Worm (Caenorhabditis elegans) whole organism, L4/young adult: ENCODE measurements around the gene grl-29.
"Not testable (repeated sequence)": the region's sequence is repeated elsewhere in the genome, so short reads cannot be mapped to it uniquely, and the experiment has no call there.

ENCODE experiments used
- W03F9.2 ChIP-seq: fragments of 150-350 bp; optimal IDR thresholded peaks from 2 replicates; lab custom pipeline; 2014; ENCODE audit warnings: missing biosample characterization, missing genetic modification characterization
- dao-5 ChIP-seq: sonication (generic microtip); optimal IDR thresholded peaks from 2 replicates; lab custom pipeline; 2016; ENCODE audit warnings: missing genotype, missing genetic modification characterization, moderate library complexity, missing compliant biosample characterization
- him-1 ChIP-seq: sonication (generic microtip); optimal IDR thresholded peaks from 2 replicates; lab custom pipeline; 2016; ENCODE audit warnings: missing genotype, missing genetic modification reagents, missing genetic modification characterization, missing compliant biosample characterization

The grl-29 gene

DNA sequence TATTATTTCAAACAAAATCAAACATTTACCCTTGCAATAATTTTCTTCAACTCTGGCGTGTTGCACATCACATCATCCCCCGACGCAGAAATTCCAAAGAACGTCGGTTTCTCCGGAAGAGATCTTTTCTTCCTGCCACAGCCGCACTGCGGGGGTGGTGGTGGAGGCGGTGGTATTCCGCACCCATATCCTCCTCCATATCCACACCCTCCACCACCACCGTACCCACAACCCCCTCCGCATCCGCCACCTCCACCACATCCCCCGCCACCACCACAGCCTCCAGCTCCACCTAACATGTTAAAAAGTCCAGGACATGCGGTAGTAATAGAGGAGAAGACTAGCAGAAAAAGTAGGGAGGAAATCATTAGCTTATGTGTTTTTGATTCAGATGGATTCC, at the start of gene grl-29:
grl-29 (minus strand) TSS at position 368 of the 400 bp plus-strand sequence.
- TF ChIP-seq W03F9.2 (tag; lab: Kevin White, UChicago) (no peak), dao-5 (tag; lab: Kevin White, UChicago) (no peak), him-1 (tag; lab: Kevin White, UChicago) (no peak)

ce11 chrV:3600570-3600969, 45.5 kb upstream of the grl-29 start, which contains the start of gene T22F3.7:
TSS of gene T22F3.7 (minus strand) at chrV:3600670.
- TF ChIP-seq him-1 (tag; lab: Kevin White, UChicago) (no peak), dao-5 (tag; lab: Kevin White, UChicago) (no peak), W03F9.2 (tag; lab: Kevin White, UChicago) (no peak)

DNA sequence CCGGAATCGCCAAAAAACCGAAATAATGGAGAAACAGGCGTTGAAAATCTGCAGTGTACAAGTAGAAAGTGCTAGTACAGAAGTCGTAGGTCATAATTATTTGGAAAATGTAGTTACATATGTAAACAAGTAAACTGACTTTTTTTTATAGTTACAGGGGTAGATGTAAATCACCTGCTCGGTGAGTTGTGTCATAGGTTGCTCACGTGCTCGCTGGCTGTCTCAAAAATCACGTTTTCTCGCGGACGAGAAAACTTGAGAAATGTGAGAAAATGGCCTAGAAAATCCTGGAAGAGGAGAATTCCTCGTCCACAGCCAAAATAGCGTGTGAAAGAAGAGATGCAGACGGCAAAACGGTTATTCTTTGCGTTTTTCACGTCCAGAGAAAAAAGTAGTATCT, 42.0 kb upstream of the grl-29 start, which contains the start of gene srh-212:
srh-212 (minus strand) TSS at position 101 of the 400 bp plus-strand sequence.
- not testable (repeated sequence) for TF ChIP-seq dao-5, W03F9.2, him-1 (tag; lab: Kevin White, UChicago)

DNA sequence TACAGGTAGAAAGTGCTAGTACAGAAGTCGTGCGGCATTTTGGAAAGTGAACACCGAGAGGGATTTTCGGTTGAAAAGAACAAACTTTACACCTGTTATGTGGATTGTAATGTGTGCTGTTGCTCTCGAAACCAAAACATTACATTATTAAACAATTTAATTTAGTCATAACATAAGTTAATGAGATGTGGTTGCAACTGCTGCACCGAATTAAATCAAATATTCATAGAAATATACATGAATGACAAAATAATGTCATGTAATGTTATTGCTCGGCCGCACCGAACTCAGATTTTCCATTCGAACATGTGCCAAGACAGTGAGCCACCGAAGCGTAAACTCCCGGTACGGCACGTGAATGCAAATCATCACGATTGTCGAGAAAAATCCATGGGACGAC, 39.9 kb upstream of the grl-29 start, which contains the start of gene srh-213:
srh-213 (minus strand) TSS at position 101 of the 400 bp plus-strand sequence.
- no peak for TF ChIP-seq W03F9.2 (tag; lab: Kevin White, UChicago)
- TF ChIP-seq dao-5 (tag; lab: Kevin White, UChicago) = no peak
- no peak for TF ChIP-seq him-1 (tag; lab: Kevin White, UChicago)

ce11 chrV:3592099-3592498, 37.1 kb upstream of the grl-29 start, which contains the start of gene T22F3.12:
TSS of gene T22F3.12 (minus strand) at chrV:3592199.
- TF ChIP-seq W03F9.2 (tag; lab: Kevin White, UChicago) (no peak), him-1 (tag; lab: Kevin White, UChicago) (no peak), dao-5 (tag; lab: Kevin White, UChicago) (no peak)

ce11 chrV:3588223-3588622, 33.2 kb upstream of the grl-29 start:
- no peak for TF ChIP-seq dao-5 (tag; lab: Kevin White, UChicago)
- TF ChIP-seq him-1 (tag; lab: Kevin White, UChicago) = no peak
- TF ChIP-seq W03F9.2 (tag; lab: Kevin White, UChicago) = no peak

DNA sequence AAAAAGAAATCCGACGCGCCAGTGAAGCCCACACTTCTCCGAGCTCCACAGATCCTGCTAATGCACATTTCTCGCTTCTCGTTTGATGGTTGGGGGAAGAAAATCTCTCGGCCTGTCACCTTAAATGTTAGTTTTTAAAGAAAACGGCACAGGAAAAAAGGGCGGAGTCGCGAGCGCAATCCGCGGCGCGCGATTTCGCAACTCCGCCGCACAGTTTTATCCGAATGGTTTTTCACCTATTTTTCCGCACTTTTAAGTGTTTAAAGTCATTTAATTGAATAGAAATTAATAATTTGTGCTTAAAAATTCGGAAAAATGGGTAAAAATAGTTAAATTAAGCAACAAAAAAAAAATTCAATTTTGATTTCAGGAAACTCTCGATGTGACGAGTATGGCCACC, 32.6 kb upstream of the grl-29 start:
- TF ChIP-seq him-1 (tag; lab: Kevin White, UChicago) (no peak), dao-5 (tag; lab: Kevin White, UChicago) (no peak), W03F9.2 (tag; lab: Kevin White, UChicago) (no peak)

ce11 chrV:3586014-3586689, 31.1 kb upstream of the grl-29 start, which contains the start of the genes rpl-11.1 and T22F3.2:
TSS of gene rpl-11.1 (minus strand) at chrV:3586064.
TSS of gene T22F3.2 (plus strand) at chrV:3586639.
- no peak for TF ChIP-seq dao-5 (tag; lab: Kevin White, UChicago)
- TF ChIP-seq him-1 (tag; lab: Kevin White, UChicago) = no peak
- no peak for TF ChIP-seq W03F9.2 (tag; lab: Kevin White, UChicago)

- TF ChIP-seq W03F9.2 (tag; lab: Kevin White, UChicago) = no peak
- no peak for TF ChIP-seq dao-5 (tag; lab: Kevin White, UChicago)
- TF ChIP-seq him-1 (tag; lab: Kevin White, UChicago) = no peak
Observed at ce11 chrV:3585011-3585410, 30.0 kb upstream of the grl-29 start.

DNA sequence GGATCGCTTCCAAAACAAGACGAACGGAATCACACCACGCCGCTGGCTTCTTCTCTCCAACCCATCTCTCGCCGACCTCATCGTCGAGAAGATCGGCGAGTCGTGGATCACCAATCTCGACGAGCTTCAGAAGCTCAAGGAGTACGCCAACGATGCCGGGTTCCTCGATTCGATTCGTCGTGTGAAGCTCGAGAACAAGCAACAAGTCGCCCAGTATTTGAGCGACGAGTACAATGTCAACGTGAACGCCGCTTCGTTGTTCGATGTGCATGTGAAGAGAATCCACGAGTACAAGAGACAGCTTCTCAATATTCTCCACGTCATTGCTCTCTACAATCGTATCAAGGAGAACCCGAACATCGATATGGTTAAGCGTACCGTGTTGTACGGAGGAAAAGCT, 28.6 kb upstream of the grl-29 start:
- TF ChIP-seq him-1 (tag; lab: Kevin White, UChicago) (no peak), W03F9.2 (tag; lab: Kevin White, UChicago) (no peak), dao-5 (tag; lab: Kevin White, UChicago) (no peak)

DNA sequence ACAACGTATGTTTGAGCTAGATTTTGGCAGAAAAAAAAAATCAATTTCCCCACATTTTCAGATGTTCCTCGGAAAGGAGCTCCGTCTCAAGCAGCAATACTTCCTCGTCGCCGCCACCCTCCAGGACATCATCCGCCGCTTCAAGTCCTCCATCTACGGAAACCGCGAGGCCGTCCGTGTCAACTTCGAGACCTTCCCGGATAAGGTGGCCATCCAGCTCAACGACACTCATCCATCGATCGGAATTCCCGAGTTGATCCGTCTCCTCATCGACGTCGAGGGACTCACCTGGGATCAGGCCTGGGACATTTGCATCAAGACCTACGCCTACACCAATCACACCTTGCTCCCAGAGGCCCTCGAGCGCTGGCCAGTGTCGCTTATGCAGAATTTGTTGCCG, 27.6 kb upstream of the grl-29 start:
- no peak for TF ChIP-seq dao-5 (tag; lab: Kevin White, UChicago)
- no peak for TF ChIP-seq him-1 (tag; lab: Kevin White, UChicago)
- TF ChIP-seq W03F9.2 (tag; lab: Kevin White, UChicago) = no peak

ce11 chrV:3582086-3582485, 27.1 kb upstream of the grl-29 start:
- no peak for TF ChIP-seq dao-5 (tag; lab: Kevin White, UChicago)
- no peak for TF ChIP-seq him-1 (tag; lab: Kevin White, UChicago)
- peak; percentile 32 for TF ChIP-seq W03F9.2 (tag; lab: Kevin White, UChicago)

DNA sequence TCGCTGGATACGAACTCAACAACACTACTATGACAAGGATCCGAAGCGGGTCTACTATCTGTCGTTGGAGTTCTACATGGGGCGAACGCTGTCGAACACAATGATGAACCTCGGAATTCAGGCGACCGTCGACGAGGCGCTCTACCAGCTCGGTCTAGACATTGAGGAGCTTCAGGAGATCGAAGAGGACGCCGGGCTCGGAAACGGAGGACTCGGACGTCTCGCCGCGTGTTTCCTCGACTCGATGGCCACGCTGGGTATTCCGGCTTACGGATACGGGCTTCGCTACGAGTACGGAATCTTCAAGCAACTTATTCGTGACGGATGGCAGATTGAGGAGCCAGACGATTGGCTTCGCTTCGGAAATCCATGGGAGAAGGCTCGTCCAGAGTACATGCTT, 26.6 kb upstream of the grl-29 start:
- TF ChIP-seq him-1 (tag; lab: Kevin White, UChicago) (no peak), dao-5 (tag; lab: Kevin White, UChicago) (no peak), W03F9.2 (tag; lab: Kevin White, UChicago) (no peak)
